Worm (Caenorhabditis elegans) whole organism, midembryonic: ENCODE data around the gene ZK105.3.
"Not testable (repeated sequence)": the region's sequence is repeated elsewhere in the genome, so short reads cannot be mapped to it uniquely, and the experiment has no call there.

Experiments used
- T22C8.4 ChIP-seq: fragments of 200-800 bp; sonication (Bioruptor generic); IDR thresholded peaks from 2 replicates; pipeline ENCODE4 v1.3.6; 2022; ENCODE audit warnings: missing genetic modification characterization, missing compliant biosample characterization
- cog-1 ChIP-seq: sonication (generic microtip); optimal IDR thresholded peaks from 2 replicates; lab custom pipeline; 2016; ENCODE audit warnings: missing genetic modification characterization, missing compliant biosample characterization
- flt-1 ChIP-seq: fragments of 200-800 bp; sonication (Bioruptor generic); IDR thresholded peaks from 2 replicates; pipeline ENCODE4 v1.3.6; 2022; ENCODE audit warnings: missing genetic modification characterization, missing compliant biosample characterization
- klf-2 ChIP-seq: fragments of 200-800 bp; sonication (Bioruptor generic); conservative IDR thresholded peaks from 2 replicates; pipeline ENCODE4 v1.3.6; 2022; ENCODE audit warnings: missing genetic modification reagents, missing genetic modification characterization, missing compliant biosample characterization
- med-1 ChIP-seq: sonication (generic microtip); optimal IDR thresholded peaks from 2 replicates; lab custom pipeline; 2017; ENCODE audit warnings: missing genetic modification characterization, mild to moderate bottlenecking, missing compliant biosample characterization, antibody characterized with exemption, missing genetic modification reagents; ENCODE audit not compliant: insufficient read depth
- ref-1 ChIP-seq: fragments of 200-800 bp; sonication (Bioruptor generic); conservative IDR thresholded peaks from 2 replicates; pipeline ENCODE4 v1.3.6; 2022; ENCODE audit warnings: missing genetic modification reagents, missing genetic modification characterization, missing compliant biosample characterization
- ztf-29 ChIP-seq: fragments of 200-800 bp; sonication (Bioruptor generic); IDR thresholded peaks from 2 replicates; pipeline ENCODE4 v1.3.6; 2022; ENCODE audit warnings: missing genetic modification reagents, missing genetic modification characterization, missing compliant biosample characterization

ce11 chrV:7703536-7703935 lies 6.6 kb downstream of the ZK105.3 start, which contains the start of gene srsx-40:
- not testable (repeated sequence) for TF ChIP-seq ztf-29; med-1 (GFP tag; lab: Kevin White, UChicago); flt-1 (GFP tag; lab: Robert Waterston, UW); klf-2 (GFP tag; lab: Robert Waterston, UW); ref-1 (GFP tag; lab: Robert Waterston, UW); T22C8.4 (GFP tag; lab: Robert Waterston, UW); cog-1 (tag; lab: Kevin White, UChicago)
